ENCODE assay signal across 1 fruit fly cellular context in genomic region chr3L:3496593-3496992, dm6.
TF ChIP-seq lines count a peak whose summit lies in the region.

No protein-coding gene starts in this region.

TF ChIP-seq in whole organism, embryonic, 481 proteins besides CTCF, POLR2A, EP300 and RAD21 (continued from another document and continues in another):
- TF ChIP-seq dm (GFP tag; optimal IDR thresholded peaks at IDR 0.05; lab: Kevin White, UChicago) = no peak
- TF ChIP-seq Blimp-1 (GFP tag; optimal IDR thresholded peaks at IDR 0.05; lab: Kevin White, UChicago) = peak; percentile 14
- TF ChIP-seq CG15011 (GFP tag; optimal IDR thresholded peaks at IDR 0.05; lab: Kevin White, UChicago) = no peak
- 0 out of 2 replicates have a peak, but pooled peaks have one; percentile 15 for TF ChIP-seq E2f1 (GFP tag; IDR thresholded peaks at IDR 0.05; lab: Robert Waterston, UW)
- 0 out of 2 replicates have a peak, but pooled peaks have one; percentile 17 for TF ChIP-seq CG32767 (GFP tag; IDR thresholded peaks at IDR 0.05; lab: Robert Waterston, UW)
- peak; percentile 14 for TF ChIP-seq fd96Cb (tag; optimal IDR thresholded peaks at IDR 0.05; lab: Kevin White, UChicago)
- no peak for TF ChIP-seq Neu2 (GFP tag; optimal IDR thresholded peaks at IDR 0.05; lab: Kevin White, UChicago; ENCODE audit: borderline replicate concordance)
- no peak for TF ChIP-seq Max (GFP tag; optimal IDR thresholded peaks at IDR 0.05; lab: Kevin White, UChicago)
- 0 out of 3 replicates have a peak, but pooled peaks have one; percentile 17 for TF ChIP-seq tgo (GFP tag; IDR thresholded peaks at IDR 0.05; lab: Robert Waterston, UW)
- no peak for TF ChIP-seq CG2129 (GFP tag; IDR thresholded peaks at IDR 0.05; lab: Robert Waterston, UW; ENCODE audit: partially characterized antibody)
- TF ChIP-seq pros (GFP tag; optimal IDR thresholded peaks at IDR 0.05; lab: Kevin White, UChicago) = no peak
- TF ChIP-seq CG1603 (tag; optimal IDR thresholded peaks at IDR 0.05; lab: Kevin White, UChicago) = no peak
- TF ChIP-seq Rfx (GFP tag; IDR thresholded peaks at IDR 0.05; lab: Robert Waterston, UW) = 0 out of 2 replicates have a peak, but pooled peaks have one; percentile 20
- no peak for TF ChIP-seq sens-2 (GFP tag; IDR thresholded peaks at IDR 0.05; lab: Robert Waterston, UW)
- peak; percentile 14 for TF ChIP-seq CG3281 (GFP tag; optimal IDR thresholded peaks at IDR 0.05; lab: Kevin White, UChicago)
- no peak for TF ChIP-seq CG17359 (tag; optimal IDR thresholded peaks at IDR 0.05; lab: Kevin White, UChicago)
- no peak for TF ChIP-seq br (optimal IDR thresholded peaks at IDR 0.05; lab: Kevin White, UChicago)
- TF ChIP-seq pnt (GFP tag; optimal IDR thresholded peaks at IDR 0.05; lab: Kevin White, UChicago) = no peak
- TF ChIP-seq slbo (GFP tag; IDR thresholded peaks at IDR 0.05; lab: Robert Waterston, UW) = no peak
- TF ChIP-seq CG18599 (GFP tag; optimal IDR thresholded peaks at IDR 0.05; lab: Kevin White, UChicago) = peak; percentile 54
- no peak for TF ChIP-seq H15 (GFP tag; IDR thresholded peaks at IDR 0.05; lab: Robert Waterston, UW)
- TF ChIP-seq btn (GFP tag; optimal IDR thresholded peaks at IDR 0.05; lab: Kevin White, UChicago) = no peak
- TF ChIP-seq CG13624 (GFP tag; optimal IDR thresholded peaks at IDR 0.05; lab: Kevin White, UChicago) = no peak
- 0 out of 2 replicates have a peak, but pooled peaks have one; percentile 24 for TF ChIP-seq Ptx1 (GFP tag; IDR thresholded peaks at IDR 0.05; lab: Robert Waterston, UW)
- no peak for TF ChIP-seq ftz-f1 (GFP tag; optimal IDR thresholded peaks at IDR 0.05; lab: Kevin White, UChicago)
- TF ChIP-seq CG7556 (GFP tag; optimal IDR thresholded peaks at IDR 0.05; lab: Kevin White, UChicago) = peak; percentile 28
- TF ChIP-seq CG9215 (GFP tag; IDR thresholded peaks at IDR 0.05; lab: Robert Waterston, UW) = no peak
- no peak for TF ChIP-seq CG5180 (GFP tag; optimal IDR thresholded peaks at IDR 0.05; lab: Kevin White, UChicago)
- TF ChIP-seq stc (GFP tag; IDR thresholded peaks at IDR 0.05; lab: Robert Waterston, UW) = no peak
- no peak for TF ChIP-seq CkIIα-i1 (GFP tag; IDR thresholded peaks at IDR 0.05; lab: Robert Waterston, UW)
- no peak for TF ChIP-seq CG10654 (GFP tag; optimal IDR thresholded peaks at IDR 0.05; lab: Kevin White, UChicago)
- no peak for TF ChIP-seq insv (GFP tag; optimal IDR thresholded peaks at IDR 0.05; lab: Kevin White, UChicago)
- TF ChIP-seq PHDP (tag; optimal IDR thresholded peaks at IDR 0.05; lab: Kevin White, UChicago) = no peak
- TF ChIP-seq Dbx (GFP tag; IDR thresholded peaks at IDR 0.05; lab: Robert Waterston, UW) = 0 out of 3 replicates have a peak, but pooled peaks have one; percentile 51
- TF ChIP-seq BtbVII (GFP tag; optimal IDR thresholded peaks at IDR 0.05; lab: Kevin White, UChicago) = no peak
- no peak for TF ChIP-seq Sin3A (optimal IDR thresholded peaks at IDR 0.05; lab: Kevin White, UChicago)
- no peak for TF ChIP-seq Doc3 (GFP tag; IDR thresholded peaks at IDR 0.05; lab: Robert Waterston, UW; ENCODE audit: partially characterized antibody)
- no peak for TF ChIP-seq CG7357 (GFP tag; IDR thresholded peaks at IDR 0.05; lab: Robert Waterston, UW)
- peak; percentile 26; the same call in 1 of the 2 replicates for TF ChIP-seq Xrp1 (GFP tag; IDR thresholded peaks at IDR 0.05; lab: Robert Waterston, UW)
- no peak for TF ChIP-seq CG12071 (GFP tag; optimal IDR thresholded peaks at IDR 0.05; lab: Kevin White, UChicago)
- TF ChIP-seq gem (tag; optimal IDR thresholded peaks at IDR 0.05; lab: Kevin White, UChicago) = peak; percentile 52
- TF ChIP-seq CG31365 (tag; optimal IDR thresholded peaks at IDR 0.05; lab: Kevin White, UChicago) = no peak
- TF ChIP-seq HLHmδ (GFP tag; optimal IDR thresholded peaks at IDR 0.05; lab: Kevin White, UChicago) = no peak
- no peak for TF ChIP-seq CG17612 (GFP tag; IDR thresholded peaks at IDR 0.05; lab: Robert Waterston, UW)
- TF ChIP-seq CG8359 (GFP tag; optimal IDR thresholded peaks at IDR 0.05; lab: Kevin White, UChicago; ENCODE audit: borderline replicate concordance) = no peak
- no peak for TF ChIP-seq run (tag; optimal IDR thresholded peaks at IDR 0.05; lab: Kevin White, UChicago)
- TF ChIP-seq Abd-B (GFP tag; optimal IDR thresholded peaks at IDR 0.05; lab: Kevin White, UChicago) = no peak
- no peak for TF ChIP-seq onecut (GFP tag; IDR thresholded peaks at IDR 0.05; lab: Robert Waterston, UW)
- TF ChIP-seq chn (GFP tag; optimal IDR thresholded peaks at IDR 0.05; lab: Kevin White, UChicago) = no peak
- peak; percentile 35; the same call in 1 of the 2 replicates for TF ChIP-seq CG32532 (GFP tag; IDR thresholded peaks at IDR 0.05; lab: Robert Waterston, UW)
- TF ChIP-seq CG6654 (GFP tag; optimal IDR thresholded peaks at IDR 0.05; lab: Kevin White, UChicago) = no peak
- no peak for TF ChIP-seq mam (GFP tag; optimal IDR thresholded peaks at IDR 0.05; lab: Kevin White, UChicago)
- no peak for TF ChIP-seq phol (tag; optimal IDR thresholded peaks at IDR 0.05; lab: Kevin White, UChicago)
- no peak for TF ChIP-seq maf-S (GFP tag; optimal IDR thresholded peaks at IDR 0.05; lab: Kevin White, UChicago)
- peak; percentile 38 for TF ChIP-seq Meics (GFP tag; optimal IDR thresholded peaks at IDR 0.05; lab: Kevin White, UChicago)
- no peak for TF ChIP-seq Dek (tag; optimal IDR thresholded peaks at IDR 0.05; lab: Kevin White, UChicago)
- peak; percentile 39; the same call in 1 of the 2 replicates for TF ChIP-seq H2.0 (GFP tag; IDR thresholded peaks at IDR 0.05; lab: Robert Waterston, UW)
- no peak for TF ChIP-seq shn (GFP tag; optimal IDR thresholded peaks at IDR 0.05; lab: Kevin White, UChicago)
- TF ChIP-seq CG13287 (GFP tag; IDR thresholded peaks at IDR 0.05; lab: Robert Waterston, UW; ENCODE audit: partially characterized antibody) = no peak
- TF ChIP-seq dati (GFP tag; IDR thresholded peaks at IDR 0.05; lab: Robert Waterston, UW) = no peak
- no peak for TF ChIP-seq hkb (optimal IDR thresholded peaks at IDR 0.05; lab: Kevin White, UChicago)
- TF ChIP-seq hkb (GFP tag; IDR thresholded peaks at IDR 0.05; lab: Robert Waterston, UW) = peak; percentile 55; the same call in 1 of the 2 replicates
- no peak for TF ChIP-seq HLH4C (GFP tag; IDR thresholded peaks at IDR 0.05; lab: Robert Waterston, UW; ENCODE audit: partially characterized antibody)
- peak; percentile 9 for TF ChIP-seq CG9727 (GFP tag; optimal IDR thresholded peaks at IDR 0.05; lab: Kevin White, UChicago)
- 0 out of 2 replicates have a peak, but pooled peaks have one; percentile 12 for TF ChIP-seq CG14441 (GFP tag; IDR thresholded peaks at IDR 0.05; lab: Robert Waterston, UW)
- TF ChIP-seq CG11695 (GFP tag; IDR thresholded peaks at IDR 0.05; lab: Robert Waterston, UW) = 0 out of 3 replicates have a peak, but pooled peaks have one; percentile 19
- no peak for TF ChIP-seq psq (GFP tag; optimal IDR thresholded peaks at IDR 0.05; lab: Kevin White, UChicago)
- no peak for TF ChIP-seq fd102C (GFP tag; optimal IDR thresholded peaks at IDR 0.05; lab: Kevin White, UChicago)
- no peak for TF ChIP-seq tap (tag; optimal IDR thresholded peaks at IDR 0.05; lab: Kevin White, UChicago)
- peak; percentile 43; the same call in 1 of the 2 replicates for TF ChIP-seq Ada2b (GFP tag; IDR thresholded peaks at IDR 0.05; lab: Robert Waterston, UW)
- TF ChIP-seq CG16813 (GFP tag; IDR thresholded peaks at IDR 0.05; lab: Robert Waterston, UW; ENCODE audit: partially characterized antibody) = no peak
- TF ChIP-seq YL-1 (GFP tag; optimal IDR thresholded peaks at IDR 0.05; lab: Kevin White, UChicago) = no peak
- no peak for TF ChIP-seq prd (optimal IDR thresholded peaks at IDR 0.05; lab: Kevin White, UChicago)
- TF ChIP-seq prd (GFP tag; IDR thresholded peaks at IDR 0.05; lab: Robert Waterston, UW) = 0 out of 3 replicates have a peak, but pooled peaks have one; percentile 27
- 0 out of 2 replicates have a peak, but pooled peaks have one; percentile 17 for TF ChIP-seq CG6689 (GFP tag; IDR thresholded peaks at IDR 0.05; lab: Robert Waterston, UW)
- no peak for TF ChIP-seq toy (GFP tag; IDR thresholded peaks at IDR 0.05; lab: Robert Waterston, UW)
- TF ChIP-seq HLH3B (GFP tag; IDR thresholded peaks at IDR 0.05; lab: Robert Waterston, UW) = peak; percentile 34; the same call in 1 of the 2 replicates
- no peak for TF ChIP-seq CG14860 (GFP tag; IDR thresholded peaks at IDR 0.05; lab: Robert Waterston, UW; ENCODE audit: partially characterized antibody)
- TF ChIP-seq ab (GFP tag; optimal IDR thresholded peaks at IDR 0.05; lab: Kevin White, UChicago) = no peak
- TF ChIP-seq CG4854 (GFP tag; optimal IDR thresholded peaks at IDR 0.05; lab: Kevin White, UChicago) = no peak
- TF ChIP-seq CG1024 (GFP tag; IDR thresholded peaks at IDR 0.05; lab: Robert Waterston, UW) = no peak
- TF ChIP-seq Ssrp (tag; optimal IDR thresholded peaks at IDR 0.05; lab: Kevin White, UChicago) = no peak
- peak; percentile 16 for TF ChIP-seq CG2712 (tag; optimal IDR thresholded peaks at IDR 0.05; lab: Kevin White, UChicago)
- TF ChIP-seq CG8089 (GFP tag; optimal IDR thresholded peaks at IDR 0.05; lab: Kevin White, UChicago) = no peak
- peak; percentile 11 for TF ChIP-seq tio (GFP tag; optimal IDR thresholded peaks at IDR 0.05; lab: Kevin White, UChicago)
- no peak for TF ChIP-seq CG9609 (GFP tag; optimal IDR thresholded peaks at IDR 0.05; lab: Kevin White, UChicago)
- TF ChIP-seq amos (GFP tag; IDR thresholded peaks at IDR 0.05; lab: Robert Waterston, UW; ENCODE audit: partially characterized antibody) = no peak
- TF ChIP-seq lab (GFP tag; optimal IDR thresholded peaks at IDR 0.05; lab: Kevin White, UChicago) = peak; percentile 55
- no peak for TF ChIP-seq CG13894 (tag; optimal IDR thresholded peaks at IDR 0.05; lab: Kevin White, UChicago)
- 0 out of 2 replicates have a peak, but pooled peaks have one; percentile 12 for TF ChIP-seq vvl (GFP tag; IDR thresholded peaks at IDR 0.05; lab: Robert Waterston, UW)
- TF ChIP-seq dysf (GFP tag; IDR thresholded peaks at IDR 0.05; lab: Robert Waterston, UW) = peak; percentile 51; the same call in 1 of the 3 replicates
- TF ChIP-seq Deaf1 (tag; optimal IDR thresholded peaks at IDR 0.05; lab: Kevin White, UChicago) = no peak
- TF ChIP-seq cwo (GFP tag; optimal IDR thresholded peaks at IDR 0.05; lab: Kevin White, UChicago) = peak; percentile 15
- TF ChIP-seq gce (GFP tag; IDR thresholded peaks at IDR 0.05; lab: Robert Waterston, UW) = 0 out of 3 replicates have a peak, but pooled peaks have one; percentile 21
- TF ChIP-seq CG13424 (tag; optimal IDR thresholded peaks at IDR 0.05; lab: Kevin White, UChicago) = peak; percentile 17
- no peak for TF ChIP-seq Bteb2 (GFP tag; optimal IDR thresholded peaks at IDR 0.05; lab: Kevin White, UChicago)
- TF ChIP-seq al (GFP tag; IDR thresholded peaks at IDR 0.05; lab: Robert Waterston, UW) = no peak
- TF ChIP-seq Hmr (GFP tag; optimal IDR thresholded peaks at IDR 0.05; lab: Kevin White, UChicago) = peak; percentile 18
- no peak for TF ChIP-seq bab2 (GFP tag; optimal IDR thresholded peaks at IDR 0.05; lab: Kevin White, UChicago)
- no peak for TF ChIP-seq Scr (GFP tag; IDR thresholded peaks at IDR 0.05; lab: Robert Waterston, UW; ENCODE audit: partially characterized antibody)
- peak; percentile 42 for TF ChIP-seq Sox102F (GFP tag; optimal IDR thresholded peaks at IDR 0.05; lab: Kevin White, UChicago)
- no peak for TF ChIP-seq yki (optimal IDR thresholded peaks at IDR 0.05; lab: Kevin White, UChicago)
- no peak for TF ChIP-seq Nf-YC (tag; optimal IDR thresholded peaks at IDR 0.05; lab: Kevin White, UChicago)
- no peak for TF ChIP-seq CG4360 (GFP tag; IDR thresholded peaks at IDR 0.05; lab: Robert Waterston, UW)
- TF ChIP-seq otp (GFP tag; IDR thresholded peaks at IDR 0.05; lab: Robert Waterston, UW) = no peak
- TF ChIP-seq CG4707 (GFP tag; optimal IDR thresholded peaks at IDR 0.05; lab: Kevin White, UChicago) = no peak
- TF ChIP-seq Poxn (GFP tag; IDR thresholded peaks at IDR 0.05; lab: Robert Waterston, UW) = no peak
- peak; percentile 4 for TF ChIP-seq Fer3 (tag; optimal IDR thresholded peaks at IDR 0.05; lab: Kevin White, UChicago)
- TF ChIP-seq hb (GFP tag; IDR thresholded peaks at IDR 0.05; lab: Robert Waterston, UW; ENCODE audit: partially characterized antibody) = no peak
- no peak for TF ChIP-seq gro (GFP tag; optimal IDR thresholded peaks at IDR 0.05; lab: Kevin White, UChicago)
- peak in 1 of 2 experiments; percentile 41 for TF ChIP-seq Hr51 (GFP tag; optimal IDR thresholded peaks at IDR 0.05; lab: Kevin White, UChicago)
- TF ChIP-seq org-1 (GFP tag; optimal IDR thresholded peaks at IDR 0.05; lab: Kevin White, UChicago) = no peak
- TF ChIP-seq en (GFP tag; optimal IDR thresholded peaks at IDR 0.05; lab: Kevin White, UChicago) = no peak
- no peak for TF ChIP-seq Side (GFP tag; optimal IDR thresholded peaks at IDR 0.05; lab: Kevin White, UChicago)
- TF ChIP-seq Mad (GFP tag; optimal IDR thresholded peaks at IDR 0.05; lab: Kevin White, UChicago) = no peak
- TF ChIP-seq peb (GFP tag; IDR thresholded peaks at IDR 0.05; lab: Robert Waterston, UW) = no peak
- TF ChIP-seq Ets65A (GFP tag; lab: Kevin White, UChicago) = no peak
- no peak for TF ChIP-seq gt (GFP tag; IDR thresholded peaks at IDR 0.05; lab: Robert Waterston, UW)
- no peak for TF ChIP-seq CG4820 (GFP tag; optimal IDR thresholded peaks at IDR 0.05; lab: Kevin White, UChicago)
- no peak for TF ChIP-seq Doc2 (GFP tag; IDR thresholded peaks at IDR 0.05; lab: Robert Waterston, UW)
- no peak for TF ChIP-seq Myb (GFP tag; optimal IDR thresholded peaks at IDR 0.05; lab: Kevin White, UChicago)
- no peak for TF ChIP-seq CG6683 (GFP tag; optimal IDR thresholded peaks at IDR 0.05; lab: Kevin White, UChicago)
- TF ChIP-seq sd (tag; optimal IDR thresholded peaks at IDR 0.05; lab: Kevin White, UChicago) = no peak
- peak; percentile 38; the same call in 2 of the 3 replicates for TF ChIP-seq row (GFP tag; IDR thresholded peaks at IDR 0.05; lab: Robert Waterston, UW)
- no peak for TF ChIP-seq CG14710 (tag; optimal IDR thresholded peaks at IDR 0.05; lab: Kevin White, UChicago)
- peak; percentile 53 for TF ChIP-seq CG11504 (tag; optimal IDR thresholded peaks at IDR 0.05; lab: Kevin White, UChicago)
- TF ChIP-seq ranshi (GFP tag; IDR thresholded peaks at IDR 0.05; lab: Robert Waterston, UW) = 0 out of 2 replicates have a peak, but pooled peaks have one; percentile 26
- TF ChIP-seq bowl (GFP tag; IDR thresholded peaks at IDR 0.05; lab: Robert Waterston, UW) = no peak
- TF ChIP-seq danr (GFP tag; IDR thresholded peaks at IDR 0.05; lab: Robert Waterston, UW) = no peak
- no peak for TF ChIP-seq CG12744 (GFP tag; optimal IDR thresholded peaks at IDR 0.05; lab: Kevin White, UChicago)
- TF ChIP-seq CG4730 (GFP tag; IDR thresholded peaks at IDR 0.05; lab: Robert Waterston, UW) = 0 out of 2 replicates have a peak, but pooled peaks have one; percentile 23
